Worm (Caenorhabditis elegans): ENCODE measurements around the gene srx-20.
A peak's percentile ranks its signal among the peaks of the same experiment; 100 is the strongest.

Gene srx-20

DNA sequence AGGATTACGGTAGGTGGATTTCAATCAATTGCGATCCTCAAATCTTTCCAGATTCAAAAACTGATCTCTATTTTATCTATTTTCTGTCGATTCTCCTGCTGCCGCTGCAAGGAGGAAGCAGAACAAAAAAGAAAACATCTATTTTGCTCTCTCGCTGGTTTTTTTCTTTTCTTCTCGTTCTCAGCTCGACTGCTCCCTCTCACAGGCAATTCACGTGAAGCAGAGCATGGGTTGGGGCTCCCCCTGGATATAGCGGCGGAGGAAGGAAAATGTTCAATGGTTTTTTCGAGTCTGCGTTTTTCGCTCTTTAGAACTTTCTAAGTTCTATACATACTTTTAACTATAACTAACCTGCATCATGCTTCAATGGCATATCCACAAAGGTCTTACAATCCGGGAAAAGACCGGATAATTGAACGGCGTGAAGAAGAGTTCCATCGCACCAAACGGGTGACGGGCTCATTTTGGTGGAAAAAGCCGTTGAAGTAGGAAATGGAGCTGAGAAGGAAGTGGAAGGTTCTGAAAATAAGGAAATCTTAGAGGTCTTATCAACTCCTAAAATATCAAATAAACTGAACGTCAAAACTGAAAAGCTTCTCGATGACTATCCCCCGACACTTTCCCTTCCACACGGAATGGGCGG is 11.1 kb downstream of the srx-20 start:
- TF ChIP-seq tra-4 (tag; optimal IDR thresholded peaks at IDR 0.05) = no peak
- no peak for TF ChIP-seq ceh-36 (tag; optimal IDR thresholded peaks at IDR 0.05)
- TF ChIP-seq B0310.2 (tag; optimal IDR thresholded peaks at IDR 0.05) = no peak
- TF ChIP-seq hnd-1 (tag; optimal IDR thresholded peaks at IDR 0.05) = no peak
- no peak for TF ChIP-seq tbx-37 (GFP tag; conservative IDR thresholded peaks at IDR 0.05)
- TF ChIP-seq flt-1 (GFP tag; IDR thresholded peaks at IDR 0.05) = no peak
- no peak for TF ChIP-seq ama-1 (optimal IDR thresholded peaks at IDR 0.05)

DNA sequence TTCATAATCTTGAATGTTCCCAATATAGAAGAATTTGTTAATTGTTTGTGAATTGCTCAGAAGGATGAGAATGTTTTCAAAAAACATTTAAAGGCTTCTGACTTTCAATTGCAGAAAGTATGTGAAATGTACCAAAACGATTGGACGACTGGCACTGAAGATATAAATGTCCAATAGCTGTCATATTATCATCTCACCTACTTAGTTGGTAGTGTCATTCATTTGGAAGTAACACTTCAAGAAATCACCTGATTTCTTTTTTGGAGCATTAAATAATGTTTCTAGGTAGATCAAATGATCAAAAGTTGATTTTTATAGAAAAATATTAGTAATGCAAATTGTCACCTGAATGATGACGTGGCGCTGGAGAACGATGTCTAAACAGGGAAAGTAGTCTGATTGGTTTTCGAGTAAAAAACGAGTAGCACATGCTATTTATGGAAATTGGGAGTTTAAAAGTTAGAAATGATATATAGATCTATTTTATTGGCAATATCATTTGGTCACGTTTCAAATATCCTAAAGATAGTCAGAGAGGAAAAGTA is 11.8 kb downstream of the srx-20 start:
- TF ChIP-seq flt-1 (GFP tag; IDR thresholded peaks at IDR 0.05) (no peak), ceh-36 (tag; optimal IDR thresholded peaks at IDR 0.05) (no peak), tbx-11 (GFP tag; IDR thresholded peaks at IDR 0.05) (no peak), hnd-1 (tag; optimal IDR thresholded peaks at IDR 0.05) (no peak), ets-7 (tag; optimal IDR thresholded peaks at IDR 0.05) (no peak), B0310.2 (tag; optimal IDR thresholded peaks at IDR 0.05) (no peak), pes-1 (GFP tag; IDR thresholded peaks at IDR 0.05) (no peak), ama-1 (optimal IDR thresholded peaks at IDR 0.05) (no peak), sea-1 (GFP tag; conservative IDR thresholded peaks at IDR 0.05) (no peak), aly-1 (tag; optimal IDR thresholded peaks at IDR 0.05) (no peak), hmbx-1 (tag; optimal IDR thresholded peaks at IDR 0.05) (no peak), scrt-1 (GFP tag; IDR thresholded peaks at IDR 0.05) (no peak)

DNA sequence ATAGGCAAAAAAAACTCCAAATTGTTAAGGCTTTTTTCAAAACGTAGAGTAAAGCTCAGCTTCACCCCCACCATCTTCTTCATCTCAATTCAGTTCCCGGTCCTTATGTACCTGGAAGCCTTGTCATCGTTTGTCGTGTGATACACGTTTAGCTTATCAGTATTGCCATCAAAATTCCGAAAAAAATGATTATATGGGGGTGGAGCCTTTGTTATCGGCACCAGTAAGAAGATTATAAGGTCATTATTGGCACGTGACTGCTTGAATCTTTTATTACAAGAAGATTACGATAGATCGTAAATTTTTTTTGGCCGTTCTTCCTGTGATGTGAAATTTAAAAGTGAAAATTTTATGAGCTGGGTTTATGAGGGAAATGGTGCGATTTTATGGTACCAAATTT is 12.5 kb downstream of the srx-20 start:
- TF ChIP-seq flt-1 (GFP tag; IDR thresholded peaks at IDR 0.05) (no peak), hnd-1 (tag; optimal IDR thresholded peaks at IDR 0.05) (no peak), aly-1 (tag; optimal IDR thresholded peaks at IDR 0.05) (no peak), tbx-11 (GFP tag; IDR thresholded peaks at IDR 0.05) (no peak), sea-1 (GFP tag; conservative IDR thresholded peaks at IDR 0.05) (no peak), scrt-1 (GFP tag; IDR thresholded peaks at IDR 0.05) (no peak), ceh-13 (GFP tag; optimal IDR thresholded peaks at IDR 0.05) (no peak), B0310.2 (tag; optimal IDR thresholded peaks at IDR 0.05) (no peak), tra-4 (tag; optimal IDR thresholded peaks at IDR 0.05) (no peak), pes-1 (GFP tag; IDR thresholded peaks at IDR 0.05) (no peak), tbx-37 (GFP tag; conservative IDR thresholded peaks at IDR 0.05) (no peak), hmbx-1 (tag; optimal IDR thresholded peaks at IDR 0.05) (no peak), ets-7 (tag; optimal IDR thresholded peaks at IDR 0.05) (no peak), F13C5.2 (tag; optimal IDR thresholded peaks at IDR 0.05) (no peak), ama-1 (optimal IDR thresholded peaks at IDR 0.05) (no peak), ceh-36 (tag; optimal IDR thresholded peaks at IDR 0.05) (no peak), hmg-4 (GFP tag; optimal IDR thresholded peaks at IDR 0.05) (no peak)

DNA sequence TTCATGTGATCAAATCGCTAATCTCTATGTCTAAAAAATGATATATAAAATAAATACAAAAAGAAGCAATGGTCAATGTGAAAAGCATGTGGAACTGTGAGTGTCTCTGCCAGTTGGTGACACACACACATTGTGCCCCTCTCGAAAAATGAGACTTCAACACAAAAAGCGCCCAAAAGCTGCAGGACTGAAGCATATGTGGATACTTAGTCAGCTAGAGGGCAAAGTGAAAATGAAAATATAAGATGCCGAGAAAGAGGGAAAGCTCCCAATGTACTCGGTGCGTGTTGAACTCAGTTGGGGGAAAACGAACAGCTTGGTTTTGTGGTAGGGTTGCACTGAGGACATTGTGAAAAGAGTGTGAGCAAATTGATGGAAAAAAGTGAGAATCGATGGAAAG is 13.3 kb downstream of the srx-20 start:
- TF ChIP-seq B0310.2 (tag; optimal IDR thresholded peaks at IDR 0.05) = no peak
- TF ChIP-seq tra-4 (tag; optimal IDR thresholded peaks at IDR 0.05) = no peak
- no peak for TF ChIP-seq aly-1 (tag; optimal IDR thresholded peaks at IDR 0.05)
- TF ChIP-seq pes-1 (GFP tag; IDR thresholded peaks at IDR 0.05) = no peak
- no peak for TF ChIP-seq tbx-11 (GFP tag; IDR thresholded peaks at IDR 0.05)
- TF ChIP-seq tbx-37 (GFP tag; conservative IDR thresholded peaks at IDR 0.05) = no peak
- TF ChIP-seq ceh-13 (GFP tag; optimal IDR thresholded peaks at IDR 0.05) = no peak
- TF ChIP-seq F13C5.2 (tag; optimal IDR thresholded peaks at IDR 0.05) = no peak
- TF ChIP-seq hnd-1 (tag; optimal IDR thresholded peaks at IDR 0.05) = no peak
- no peak for TF ChIP-seq flt-1 (GFP tag; IDR thresholded peaks at IDR 0.05)
- TF ChIP-seq ceh-36 (tag; optimal IDR thresholded peaks at IDR 0.05) = no peak
- no peak for TF ChIP-seq hmbx-1 (tag; optimal IDR thresholded peaks at IDR 0.05)
- no peak for TF ChIP-seq ets-7 (tag; optimal IDR thresholded peaks at IDR 0.05)

DNA sequence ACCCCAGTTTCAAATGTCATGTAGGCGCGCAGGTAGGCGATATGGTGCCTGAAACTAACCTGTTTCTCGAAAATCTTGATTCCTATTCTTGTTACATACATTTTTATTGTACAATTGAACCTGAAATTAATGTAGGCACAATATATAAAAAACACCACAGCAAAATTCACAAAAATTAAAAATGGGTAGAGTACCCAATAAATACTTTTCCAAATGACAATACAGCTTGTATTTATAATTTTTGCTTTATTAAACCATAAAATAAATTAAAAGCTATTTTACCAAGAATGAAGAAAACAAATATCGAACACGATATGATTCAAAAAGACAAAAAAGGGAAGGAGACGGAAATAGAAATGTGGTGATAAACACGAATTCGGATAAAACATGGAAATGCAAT is 15.5 kb downstream of the srx-20 start, which contains the start of gene tre-2:
Gene tre-2, minus strand, starts transcription at position 101 of the 400 bp plus-strand sequence.
- no peak for TF ChIP-seq pes-1 (GFP tag; IDR thresholded peaks at IDR 0.05)

DNA sequence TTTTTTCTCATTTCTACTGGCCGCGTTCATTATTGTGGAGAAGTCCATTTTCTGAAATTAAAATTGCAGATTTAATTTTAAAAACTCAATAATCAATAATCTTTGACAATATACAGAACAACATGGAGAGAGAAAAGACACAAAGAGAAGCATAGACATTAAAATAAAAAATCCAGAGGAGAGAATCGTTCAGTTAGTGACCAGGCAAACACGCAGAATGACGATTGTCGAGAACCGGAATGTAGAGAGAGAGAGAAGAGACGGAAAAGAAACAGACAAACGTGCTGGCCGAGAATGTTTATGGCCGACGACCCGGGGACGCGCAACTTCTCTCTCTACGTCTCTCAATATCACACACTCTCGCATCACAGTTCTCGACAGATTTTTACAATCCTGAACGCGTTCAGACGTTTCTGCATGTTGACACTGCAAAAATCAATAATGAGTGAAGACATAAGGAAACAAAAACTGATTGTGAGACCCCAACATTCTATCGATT is 19.8 kb downstream of the srx-20 start, which contains the start of the genes T05A12.3 and T05A12.4:
Gene T05A12.3, minus strand, starts transcription at position 51 of the 499 bp plus-strand sequence.
Gene T05A12.4, plus strand, starts transcription at position 348 of the 499 bp plus-strand sequence.
- TF ChIP-seq B0310.2 (tag; optimal IDR thresholded peaks at IDR 0.05) (no peak), scrt-1 (GFP tag; IDR thresholded peaks at IDR 0.05) (no peak), flt-1 (GFP tag; IDR thresholded peaks at IDR 0.05) (no peak), ceh-13 (GFP tag; optimal IDR thresholded peaks at IDR 0.05) (no peak), F13C5.2 (tag; optimal IDR thresholded peaks at IDR 0.05) (no peak), ets-7 (tag; optimal IDR thresholded peaks at IDR 0.05) (peak; percentile 35), hmbx-1 (tag; optimal IDR thresholded peaks at IDR 0.05) (no peak), aly-1 (tag; optimal IDR thresholded peaks at IDR 0.05) (no peak), tbx-37 (GFP tag; conservative IDR thresholded peaks at IDR 0.05) (peak; percentile 55; the same call in 1 of the 2 replicates)

DNA sequence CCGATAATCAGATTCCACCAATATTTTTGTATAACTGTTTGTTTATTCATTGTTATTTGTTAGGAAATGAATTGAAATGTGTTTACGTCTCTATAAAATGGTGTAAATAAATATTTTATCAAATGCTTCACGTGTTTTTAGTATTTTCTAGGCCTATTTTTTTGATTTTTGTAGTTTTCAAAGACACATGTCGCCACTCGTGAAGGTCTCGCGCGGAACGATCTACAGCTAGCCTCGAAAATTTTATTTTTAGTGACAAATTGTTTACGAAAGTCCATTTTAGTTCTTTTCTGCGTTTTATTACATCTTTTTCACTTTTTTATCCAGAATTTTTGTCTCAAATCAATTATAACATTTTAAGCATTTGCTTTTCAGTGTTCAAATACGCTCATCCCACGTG is 35.7 kb downstream of the srx-20 start, which contains the start of gene T22D1.5:
Gene T22D1.5, plus strand, starts transcription at position 376 of the 400 bp plus-strand sequence.
- no peak for TF ChIP-seq F13C5.2 (tag; optimal IDR thresholded peaks at IDR 0.05)
- no peak for TF ChIP-seq hmg-4 (GFP tag; optimal IDR thresholded peaks at IDR 0.05)
- TF ChIP-seq flt-1 (GFP tag; IDR thresholded peaks at IDR 0.05) = no peak
- TF ChIP-seq ets-7 (tag; optimal IDR thresholded peaks at IDR 0.05) = no peak
- no peak for TF ChIP-seq ceh-13 (GFP tag; optimal IDR thresholded peaks at IDR 0.05)
- no peak for TF ChIP-seq aly-1 (tag; optimal IDR thresholded peaks at IDR 0.05)
- TF ChIP-seq hmbx-1 (tag; optimal IDR thresholded peaks at IDR 0.05) = no peak
- no peak for TF ChIP-seq hnd-1 (tag; optimal IDR thresholded peaks at IDR 0.05)
- TF ChIP-seq sea-1 (GFP tag; conservative IDR thresholded peaks at IDR 0.05) = no peak
- no peak for TF ChIP-seq B0310.2 (tag; optimal IDR thresholded peaks at IDR 0.05)
- no peak for TF ChIP-seq tra-4 (tag; optimal IDR thresholded peaks at IDR 0.05)
- no peak for TF ChIP-seq scrt-1 (GFP tag; IDR thresholded peaks at IDR 0.05)
- TF ChIP-seq ama-1 (optimal IDR thresholded peaks at IDR 0.05) = no peak
- no peak for TF ChIP-seq tbx-11 (GFP tag; IDR thresholded peaks at IDR 0.05)
- no peak for TF ChIP-seq pes-1 (GFP tag; IDR thresholded peaks at IDR 0.05)
- no peak for TF ChIP-seq tbx-37 (GFP tag; conservative IDR thresholded peaks at IDR 0.05)
- no peak for TF ChIP-seq ceh-36 (tag; optimal IDR thresholded peaks at IDR 0.05)
